Worm (Caenorhabditis elegans): ENCODE results near the gene sssh-1.

ce11 chrX:14842846-14843369 lies 32.9 kb upstream of the sssh-1 start:
- TF ChIP-seq rnt-1 (tag; optimal IDR thresholded peaks at IDR 0.05), result no peak
- TF ChIP-seq nhr-90 (tag; optimal IDR thresholded peaks at IDR 0.05; ENCODE audit: poor library complexity), result no peak
- TF ChIP-seq efl-1 (optimal IDR thresholded peaks at IDR 0.05), result no peak
- no peak for TF ChIP-seq efl-1 (GFP tag; optimal IDR thresholded peaks at IDR 0.05 in 1 of 2)
- TF ChIP-seq pqm-1 (tag; optimal IDR thresholded peaks at IDR 0.05), result no peak
- no peak for TF ChIP-seq C04F5.9 (tag; optimal IDR thresholded peaks at IDR 0.05)

Data from whole organism, L1 larva.